Fruit fly (Drosophila melanogaster) whole organism, embryonic: Measurements from ENCODE around the gene CG1910.
A peak's percentile ranks its signal among the peaks of the same experiment; 100 is the strongest.

ENCODE experiments used
- Ada2b ChIP-seq: fragments of 200-800 bp; sonication (Bioruptor generic); IDR thresholded peaks from 2 replicates; pipeline ENCODE4 v1.3.6; 2022; ENCODE audit warnings: missing biosample characterization, missing genetic modification characterization
- Blimp-1 ChIP-seq: fragments of 200-800 bp; sonication (Bioruptor generic); optimal IDR thresholded peaks from 3 replicates; lab custom pipeline; 2018; ENCODE audit warnings: missing biosample characterization, missing genetic modification characterization, mild to moderate bottlenecking, moderate library complexity, missing genetic modification reagents
- CG10209 ChIP-seq: fragments of 200-800 bp; sonication (Bioruptor generic); optimal IDR thresholded peaks from 3 replicates; lab custom pipeline; 2017; ENCODE audit warnings: missing biosample characterization, mild to moderate bottlenecking, missing genetic modification characterization, missing genetic modification reagents
- CG10267 ChIP-seq: fragments of 200-800 bp; sonication (Bioruptor generic); optimal IDR thresholded peaks from 2 replicates; lab custom pipeline; 2018; ENCODE audit warnings: missing biosample characterization, mild to moderate bottlenecking, missing genetic modification characterization, moderate library complexity
- CG10274 ChIP-seq: fragments of 200-800 bp; sonication (Bioruptor generic); optimal IDR thresholded peaks from 3 replicates; lab custom pipeline; 2017; ENCODE audit warnings: missing biosample characterization, mild to moderate bottlenecking, missing genetic modification characterization
- CG10321 ChIP-seq: fragments of 200-800 bp; sonication (Bioruptor generic); IDR thresholded peaks from 2 replicates; pipeline ENCODE4 v1.3.6; 2022; ENCODE audit warnings: missing biosample characterization, missing genetic modification characterization
- CG10366 ChIP-seq: fragments of 200-800 bp; sonication (Bioruptor generic); IDR thresholded peaks from 2 replicates; pipeline ENCODE4 v1.3.6; 2022; ENCODE audit warnings: missing biosample characterization, missing genetic modification characterization
- CG10565 ChIP-seq: fragments of 200-800 bp; sonication (Bioruptor generic); optimal IDR thresholded peaks from 3 replicates; lab custom pipeline; 2016; ENCODE audit warnings: missing biosample characterization, mild to moderate bottlenecking, missing genetic modification characterization
- CG11456 ChIP-seq: fragments of 200-800 bp; sonication (Bioruptor generic); IDR thresholded peaks from 3 replicates; pipeline ENCODE4 v1.3.6; 2022; ENCODE audit warnings: missing biosample characterization, missing genetic modification characterization
- CG12769 ChIP-seq: fragments of 200-800 bp; sonication (Bioruptor generic); optimal IDR thresholded peaks from 2 replicates; lab custom pipeline; 2019; ENCODE audit warnings: missing biosample characterization, mild to moderate bottlenecking, missing genetic modification characterization, moderate library complexity
- CG13424 ChIP-seq: fragments of 200-800 bp; sonication (Bioruptor generic); optimal IDR thresholded peaks from 2 replicates; lab custom pipeline; 2019; ENCODE audit warnings: missing biosample characterization, mild to moderate bottlenecking, missing genetic modification characterization, moderate library complexity
- CG1529 ChIP-seq: fragments of 200-800 bp; sonication (Bioruptor generic); optimal IDR thresholded peaks from 3 replicates; lab custom pipeline; 2018; ENCODE audit warnings: missing biosample characterization, missing genetic modification characterization
- CG1602 ChIP-seq: fragments of 200-800 bp; sonication (Bioruptor generic); optimal IDR thresholded peaks from 3 replicates; lab custom pipeline; 2016; ENCODE audit warnings: missing biosample characterization, missing genetic modification characterization
- CG17829 ChIP-seq: fragments of 200-800 bp; optimal IDR thresholded peaks from 2 replicates; lab custom pipeline; 2019; ENCODE audit warnings: missing biosample characterization, mild to moderate bottlenecking, missing genetic modification characterization, moderate library complexity
- CG18599 ChIP-seq: fragments of 200-800 bp; sonication (Bioruptor generic); optimal IDR thresholded peaks from 3 replicates; lab custom pipeline; 2017; ENCODE audit warnings: missing biosample characterization, missing genetic modification characterization, mild to moderate bottlenecking, moderate library complexity, missing genetic modification reagents
- CG2129 ChIP-seq: fragments of 200-800 bp; sonication (Bioruptor generic); IDR thresholded peaks from 2 replicates; pipeline ENCODE4 v1.3.6; 2022; ENCODE audit warnings: missing biosample characterization, missing genetic modification characterization; ENCODE audit not compliant: partially characterized antibody
- CG30431 ChIP-seq: fragments of 200-800 bp; sonication (Bioruptor generic); optimal IDR thresholded peaks from 2 replicates; lab custom pipeline; 2017; ENCODE audit warnings: missing biosample characterization, missing genetic modification characterization
- CG31441 ChIP-seq: fragments of 200-800 bp; sonication (Bioruptor generic); IDR thresholded peaks from 2 replicates; pipeline ENCODE4 v1.3.6; 2022; ENCODE audit warnings: missing biosample characterization, missing genetic modification characterization
- CG32532 ChIP-seq: fragments of 200-800 bp; sonication (Bioruptor generic); IDR thresholded peaks from 2 replicates; pipeline ENCODE4 v1.3.6; 2022; ENCODE audit warnings: missing biosample characterization, missing genetic modification characterization
- CG4707 ChIP-seq: fragments of 200-800 bp; sonication (Bioruptor generic); optimal IDR thresholded peaks from 2 replicates; lab custom pipeline; 2018; ENCODE audit warnings: missing biosample characterization, mild to moderate bottlenecking, missing genetic modification characterization, moderate library complexity
- CG6854 ChIP-seq: fragments of 200-800 bp; sonication (Bioruptor generic); optimal IDR thresholded peaks from 3 replicates; lab custom pipeline; 2017; ENCODE audit warnings: missing biosample characterization, mild to moderate bottlenecking, missing genetic modification characterization
- CG9215 ChIP-seq: fragments of 200-800 bp; sonication (Bioruptor generic); IDR thresholded peaks from 2 replicates; pipeline ENCODE4 v1.3.6; 2022; ENCODE audit warnings: missing biosample characterization, missing genetic modification characterization
- Chrac-16 ChIP-seq: fragments of 200-800 bp; sonication (Bioruptor generic); optimal IDR thresholded peaks from 3 replicates; lab custom pipeline; 2016; ENCODE audit warnings: missing biosample characterization, missing genetic modification characterization
- Dref ChIP-seq: fragments of 200-800 bp; sonication (Bioruptor generic); IDR thresholded peaks from 2 replicates; pipeline ENCODE4 v1.3.6; 2022; ENCODE audit warnings: missing biosample characterization, missing genetic modification characterization
- Drgx ChIP-seq: fragments of 200-800 bp; sonication (Bioruptor generic); IDR thresholded peaks from 2 replicates; pipeline ENCODE4 v1.3.6; 2022; ENCODE audit warnings: missing biosample characterization, missing genetic modification characterization
- HmgZ ChIP-seq: fragments of 200-800 bp; sonication (Bioruptor generic); optimal IDR thresholded peaks from 2 replicates; lab custom pipeline; 2018; ENCODE audit warnings: missing biosample characterization, mild to moderate bottlenecking, missing genetic modification characterization
- Hmr ChIP-seq: fragments of 200-800 bp; sonication (Bioruptor generic); optimal IDR thresholded peaks from 3 replicates; lab custom pipeline; 2017; ENCODE audit warnings: mild to moderate bottlenecking, missing biosample characterization, missing genetic modification reagents, missing genetic modification characterization
- Meics ChIP-seq: fragments of 200-800 bp; sonication (Bioruptor generic); optimal IDR thresholded peaks from 2 replicates; lab custom pipeline; 2017; ENCODE audit warnings: missing biosample characterization, mild to moderate bottlenecking, missing genetic modification characterization
- Opbp ChIP-seq: fragments of 200-800 bp; sonication (Bioruptor generic); IDR thresholded peaks from 3 replicates; pipeline ENCODE4 v1.3.6; 2022; ENCODE audit warnings: missing biosample characterization, missing genetic modification characterization; ENCODE audit not compliant: partially characterized antibody
- Rx ChIP-seq: fragments of 200-800 bp; sonication (Bioruptor generic); IDR thresholded peaks from 2 replicates; pipeline ENCODE4 v1.3.6; 2022; ENCODE audit warnings: missing biosample characterization, missing genetic modification characterization
- Side ChIP-seq: fragments of 200-800 bp; sonication (Bioruptor generic); optimal IDR thresholded peaks from 2 replicates; lab custom pipeline; 2016; ENCODE audit warnings: missing biosample characterization, missing genetic modification characterization
- az2 ChIP-seq: fragments of 200-800 bp; sonication (Bioruptor generic); optimal IDR thresholded peaks from 3 replicates; lab custom pipeline; 2016; ENCODE audit warnings: missing biosample characterization, missing genetic modification characterization
- cg ChIP-seq: fragments of 200-800 bp; sonication (Bioruptor generic); optimal IDR thresholded peaks from 3 replicates; lab custom pipeline; 2019; ENCODE audit warnings: missing biosample characterization, mild to moderate bottlenecking, missing genetic modification characterization, moderate library complexity
- chif ChIP-seq, 2 experiments: fragments of 200-800 bp; sonication (Bioruptor generic); optimal IDR thresholded peaks; 3 replicates each; lab custom pipeline; 2016; ENCODE audit warnings: missing biosample characterization in 2 of 2, missing genetic modification characterization in 2 of 2
- crc ChIP-seq: fragments of 200-800 bp; sonication (Bioruptor generic); optimal IDR thresholded peaks from 2 replicates; lab custom pipeline; 2016; ENCODE audit warnings: missing biosample characterization, missing genetic modification characterization
- crol ChIP-seq: fragments of 200-800 bp; sonication (Bioruptor generic); IDR thresholded peaks from 2 replicates; pipeline ENCODE4 v1.3.6; 2022; ENCODE audit warnings: missing biosample characterization, missing genetic modification characterization
- fd64A ChIP-seq: fragments of 200-800 bp; sonication (Bioruptor generic); optimal IDR thresholded peaks from 3 replicates; lab custom pipeline; 2018; ENCODE audit warnings: missing biosample characterization, mild to moderate bottlenecking, missing genetic modification characterization
- grn ChIP-seq: fragments of 200-800 bp; sonication (Bioruptor generic); optimal IDR thresholded peaks from 3 replicates; lab custom pipeline; 2017; ENCODE audit warnings: missing biosample characterization, missing genetic modification characterization
- ken ChIP-seq: fragments of 200-800 bp; sonication (Bioruptor generic); IDR thresholded peaks from 3 replicates; pipeline ENCODE4 v1.3.6; 2022; ENCODE audit warnings: missing biosample characterization, missing genetic modification characterization
- lola ChIP-seq, 3 experiments: fragments of >200 bp in 2 of 3; fragments of 200-800 bp in 1 of 3; sonication (Bioruptor generic) in 1 of 3; optimal IDR thresholded peaks; 2 replicates each; lab custom pipeline; 2017 to 2019; ENCODE audit warnings: missing biosample characterization in 3 of 3, missing genetic modification characterization in 3 of 3, mild to moderate bottlenecking in 1 of 3, moderate library complexity in 1 of 3
- maf-S ChIP-seq: fragments of 200-800 bp; sonication (Bioruptor generic); optimal IDR thresholded peaks from 2 replicates; lab custom pipeline; 2016; ENCODE audit warnings: missing biosample characterization, missing genetic modification characterization
- otp ChIP-seq: fragments of 200-800 bp; sonication (Bioruptor generic); IDR thresholded peaks from 3 replicates; pipeline ENCODE4, ENCODE4 v1.3.6; 2022; ENCODE audit warnings: missing biosample characterization, missing genetic modification characterization
- ranshi ChIP-seq: fragments of 200-800 bp; sonication (Bioruptor generic); IDR thresholded peaks from 2 replicates; pipeline ENCODE4 v1.3.6; 2022; ENCODE audit warnings: missing biosample characterization, missing genetic modification characterization
- ro ChIP-seq: fragments of 200-800 bp; sonication (Bioruptor generic); IDR thresholded peaks from 2 replicates; pipeline ENCODE4 v1.3.6; 2022; ENCODE audit warnings: missing biosample characterization, missing genetic modification characterization
- sens ChIP-seq: fragments of 200-800 bp; sonication (Bioruptor generic); peaks from one replicate; lab custom pipeline; 2016; ENCODE audit warnings: missing biosample characterization, missing genetic modification characterization
- trh ChIP-seq: fragments of 200-800 bp; sonication (Bioruptor generic); optimal IDR thresholded peaks from 2 replicates; lab custom pipeline; 2016; ENCODE audit warnings: missing biosample characterization, missing genetic modification characterization
- ttk ChIP-seq: fragments of 200-800 bp; sonication (Bioruptor generic); IDR thresholded peaks from 2 replicates; pipeline ENCODE4 v2.1.2; 2022; ENCODE audit warnings: missing biosample characterization, missing genetic modification characterization
- vnd ChIP-seq: fragments of 200-800 bp; sonication (Bioruptor generic); IDR thresholded peaks from 3 replicates; pipeline ENCODE4 v1.3.6; 2022; ENCODE audit warnings: missing biosample characterization, missing genetic modification characterization; ENCODE audit not compliant: partially characterized antibody
- z ChIP-seq: fragments of 200-800 bp; sonication (Bioruptor generic); IDR thresholded peaks from 3 replicates; pipeline ENCODE4 v1.3.6; 2022; ENCODE audit warnings: missing biosample characterization, missing genetic modification characterization

CG1910 gene

dm6 chr3R:31776583-31777362 lies 29.3 kb downstream of the CG1910 start, which contains the start of the genes CG2126 and faf (continued):
- peak; percentile 77 for TF ChIP-seq Hmr (GFP tag; lab: Kevin White, UChicago)
- TF ChIP-seq CG1529 (GFP tag; lab: Kevin White, UChicago), result peak; percentile 45
- TF ChIP-seq CG2129 (GFP tag; lab: Robert Waterston, UW), result peak; percentile 16; the same call in 1 of the 2 replicates
- no peak for TF ChIP-seq crol (GFP tag; lab: Robert Waterston, UW)
- TF ChIP-seq CG10366 (GFP tag; lab: Robert Waterston, UW), result peak; percentile 69
- peak; percentile 70 for TF ChIP-seq HmgZ
- no peak for TF ChIP-seq crc (GFP tag; lab: Kevin White, UChicago)
- TF ChIP-seq ttk, result peak; percentile 88
- no peak for TF ChIP-seq CG10274 (GFP tag; lab: Kevin White, UChicago)
- peak; percentile 78 for TF ChIP-seq Blimp-1 (GFP tag; lab: Kevin White, UChicago)
- TF ChIP-seq trh (GFP tag; lab: Kevin White, UChicago), result peak; percentile 63
- no peak for TF ChIP-seq z
- peak; percentile 72 for TF ChIP-seq CG1602 (GFP tag; lab: Kevin White, UChicago)
- TF ChIP-seq Rx (GFP tag; lab: Robert Waterston, UW), result peak; percentile 59
- peak; percentile 86 for TF ChIP-seq CG31441 (GFP tag; lab: Robert Waterston, UW)
- TF ChIP-seq Ada2b, result peak; percentile 68
- TF ChIP-seq fd64A (GFP tag; lab: Kevin White, UChicago), result no peak
- peak; percentile 25 for TF ChIP-seq CG30431 (GFP tag; lab: Kevin White, UChicago)
- TF ChIP-seq CG4707 (GFP tag; lab: Kevin White, UChicago), result no peak
- no peak for TF ChIP-seq grn (GFP tag; lab: Kevin White, UChicago)
- no peak for TF ChIP-seq CG10565
- TF ChIP-seq vnd (GFP tag; lab: Robert Waterston, UW), result 0 out of 3 replicates have a peak, but pooled peaks have one; percentile 48
- peak; percentile 59 for TF ChIP-seq Dref (GFP tag; lab: Robert Waterston, UW)
- TF ChIP-seq cg (GFP tag; lab: Kevin White, UChicago), result no peak
- TF ChIP-seq Chrac-16 (GFP tag; lab: Kevin White, UChicago), result peak; percentile 74
- peak; percentile 14 for TF ChIP-seq CG6854
- peak; percentile 83 for TF ChIP-seq sens
- TF ChIP-seq CG10209, result peak; percentile 73
- TF ChIP-seq CG13424 (tag; lab: Kevin White, UChicago), result peak; percentile 87
- peak; percentile 84 for TF ChIP-seq CG11456
- peak; percentile 74 for TF ChIP-seq Meics (GFP tag; lab: Kevin White, UChicago)
- peak; percentile 63 for TF ChIP-seq CG9215
- TF ChIP-seq ranshi (GFP tag; lab: Robert Waterston, UW), result peak; percentile 73
- 0 out of 2 replicates have a peak, but pooled peaks have one; percentile 14 for TF ChIP-seq Drgx (GFP tag; lab: Robert Waterston, UW)
- TF ChIP-seq maf-S (GFP tag; lab: Kevin White, UChicago), result peak; percentile 27
- peak; percentile 23; the same call in 1 of the 2 replicates for TF ChIP-seq ro (GFP tag; lab: Robert Waterston, UW)
- peak; percentile 89 for TF ChIP-seq CG17829
- TF ChIP-seq otp (GFP tag; lab: Robert Waterston, UW), result 0 out of 3 replicates have a peak, but pooled peaks have one; percentile 44
- peak; percentile 65; the same call in 1 of the 3 replicates for TF ChIP-seq ken (GFP tag; lab: Robert Waterston, UW)
- peak; percentile 80 for TF ChIP-seq CG10267 (tag; lab: Kevin White, UChicago)
- peak in 1 of 3 experiments; percentile 72 for TF ChIP-seq lola (GFP tag; optimal IDR thresholded peaks at IDR 0.05; lab: Kevin White, UChicago)
- TF ChIP-seq CG10321 (GFP tag; lab: Robert Waterston, UW), result no peak
- no peak for TF ChIP-seq CG18599 (GFP tag; lab: Kevin White, UChicago)
- peak; percentile 75 for TF ChIP-seq az2 (GFP tag; lab: Kevin White, UChicago)
- TF ChIP-seq CG32532 (GFP tag; lab: Robert Waterston, UW), result peak; percentile 82
- TF ChIP-seq CG12769 (tag; lab: Kevin White, UChicago), result no peak
- peak in 1 of 2 experiments; percentile 39 for TF ChIP-seq chif (GFP tag; optimal IDR thresholded peaks at IDR 0.05; lab: Kevin White, UChicago)
- TF ChIP-seq Side, result peak; percentile 31
- no peak for TF ChIP-seq Opbp
